Fruit fly (Drosophila melanogaster): ENCODE measurements around the gene Or85f.

dm6 chr3R:9393542-9394025 lies 4.4 kb upstream of the Or85f start:
- TF ChIP-seq CG8301 (tag; optimal IDR thresholded peaks at IDR 0.05), result peak; percentile 99
- peak; percentile 97 for TF ChIP-seq CG9948 (tag; optimal IDR thresholded peaks at IDR 0.05)
- peak; percentile 95 for TF ChIP-seq gl (tag; optimal IDR thresholded peaks at IDR 0.05)
- TF ChIP-seq Pif1B (GFP tag; optimal IDR thresholded peaks at IDR 0.05), result peak; percentile 95
- TF ChIP-seq rn (GFP tag; IDR thresholded peaks at IDR 0.05), result peak; percentile 87
- TF ChIP-seq CG15710 (tag; optimal IDR thresholded peaks at IDR 0.05), result peak; percentile 97
- TF ChIP-seq fd96Ca (GFP tag; IDR thresholded peaks at IDR 0.05), result peak; percentile 97
- TF ChIP-seq CG17806 (tag; optimal IDR thresholded peaks at IDR 0.05), result peak; percentile 97
- TF ChIP-seq CG34367 (tag; optimal IDR thresholded peaks at IDR 0.05), result peak; percentile 97
- peak; percentile 95 for TF ChIP-seq Ets98B (GFP tag; IDR thresholded peaks at IDR 0.05)
- peak; percentile 98 for TF ChIP-seq CG4496 (GFP tag; IDR thresholded peaks at IDR 0.05)

All from whole organism, pupa.